Worm (Caenorhabditis elegans): ENCODE measurements around the gene srh-136.

ce11 chrV:16447735-16448134, 49.7 kb downstream of the srh-136 start, which contains the start of gene T08G3.13:
- TF ChIP-seq lir-3 (tag; optimal IDR thresholded peaks at IDR 0.05) (no peak), pha-4 (GFP tag; IDR thresholded peaks at IDR 0.05) (no peak), pha-4 (tag; optimal IDR thresholded peaks at IDR 0.05) (no peak), D1046.2 (GFP tag; IDR thresholded peaks at IDR 0.05) (no peak), snpc-4 (tag; optimal IDR thresholded peaks at IDR 0.05) (no peak)

Measured in whole organism, L4 larva.